Fruit fly (Drosophila melanogaster) whole organism, larva: Measurements from ENCODE around the gene Pcyt2.
A peak's percentile ranks its signal among the peaks of the same experiment; 100 is the strongest.

Source experiments
- noc ChIP-seq: fragments of 200-800 bp; sonication (Bioruptor generic); optimal IDR thresholded peaks from 3 replicates; lab custom pipeline; 2019; ENCODE audit warnings: missing biosample characterization, mild to moderate bottlenecking, missing genetic modification characterization, moderate library complexity

Gene Pcyt2

dm6 chr3L:1546349-1547116 lies 6.8 kb upstream of the Pcyt2 start:
- peak; percentile 54 for TF ChIP-seq noc (tag; lab: Kevin White, UChicago)

DNA sequence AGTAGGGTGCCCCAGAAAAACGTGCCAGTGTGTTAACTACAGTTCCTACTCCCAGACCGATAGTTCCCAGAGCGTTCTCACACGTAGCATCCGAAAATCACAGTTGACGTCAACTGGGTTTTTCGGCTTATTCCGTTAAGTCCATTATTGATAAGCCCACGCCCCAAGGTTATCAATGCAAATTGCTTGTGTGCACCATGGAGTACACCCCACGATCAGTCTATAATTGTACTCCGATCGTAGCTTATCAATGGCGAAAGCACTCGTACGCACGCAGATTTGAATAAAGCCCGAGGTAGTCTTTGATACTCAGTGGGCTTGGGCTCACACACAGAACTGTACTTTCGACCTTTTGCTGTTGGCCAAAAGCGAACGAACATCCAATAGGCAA lies 6.2 kb upstream of the Pcyt2 start:
- no peak for TF ChIP-seq noc (tag; lab: Kevin White, UChicago)

DNA sequence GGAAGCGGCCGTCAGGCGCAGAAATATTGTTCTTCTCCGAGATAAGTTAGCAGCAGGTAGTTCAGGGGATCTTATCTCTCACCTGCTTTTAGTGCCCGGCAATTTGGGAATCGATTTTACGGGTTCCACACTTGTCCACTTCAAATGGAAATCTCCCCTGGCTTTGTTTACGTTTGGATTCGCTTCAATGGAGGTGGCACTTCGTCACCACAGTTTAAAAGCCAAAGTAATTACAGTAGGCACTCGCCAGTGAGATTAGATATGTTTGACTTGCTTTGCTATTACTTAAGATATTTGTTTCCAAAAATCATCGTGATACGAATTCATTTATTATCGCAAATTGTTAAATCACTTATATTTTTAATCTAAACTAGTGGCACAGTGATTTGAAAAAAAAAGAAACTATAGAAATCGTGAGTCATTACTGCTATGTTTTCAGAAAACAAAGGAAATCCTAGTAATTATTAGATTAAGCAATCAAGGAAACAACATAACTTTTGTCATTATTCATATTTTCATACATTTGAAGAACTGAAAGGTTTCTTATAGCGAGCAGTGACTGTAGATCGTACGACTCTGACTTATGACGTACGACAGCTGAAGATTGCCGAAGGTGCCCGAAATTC lies 4.8 kb upstream of the Pcyt2 start:
- peak; percentile 95 for TF ChIP-seq noc (tag; lab: Kevin White, UChicago)

dm6 chr3L:1549148-1549547 lies 4.1 kb upstream of the Pcyt2 start:
- TF ChIP-seq noc (tag; lab: Kevin White, UChicago), result no peak

DNA sequence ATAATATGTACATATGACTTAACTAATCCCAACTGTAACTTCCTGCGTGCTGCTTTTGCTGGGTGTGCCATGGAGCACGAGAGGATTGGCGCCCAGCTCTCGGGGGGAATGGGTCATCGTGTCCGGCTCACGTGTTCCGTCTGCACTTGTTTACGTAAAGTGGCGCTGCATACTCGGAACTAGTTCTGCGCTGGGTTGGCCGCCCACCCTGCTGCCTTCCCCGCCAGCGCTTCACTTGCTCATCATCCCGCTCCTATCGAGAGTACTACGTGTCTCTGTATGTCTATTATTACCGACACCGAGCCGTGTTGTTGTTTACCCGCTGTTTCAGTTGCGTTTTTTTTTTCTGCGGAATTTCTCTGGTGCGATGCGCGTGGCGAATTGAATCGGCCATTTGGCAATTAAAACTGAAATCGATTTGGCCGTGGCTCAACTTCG lies 3.6 kb upstream of the Pcyt2 start:
- TF ChIP-seq noc (tag; lab: Kevin White, UChicago), result no peak

DNA sequence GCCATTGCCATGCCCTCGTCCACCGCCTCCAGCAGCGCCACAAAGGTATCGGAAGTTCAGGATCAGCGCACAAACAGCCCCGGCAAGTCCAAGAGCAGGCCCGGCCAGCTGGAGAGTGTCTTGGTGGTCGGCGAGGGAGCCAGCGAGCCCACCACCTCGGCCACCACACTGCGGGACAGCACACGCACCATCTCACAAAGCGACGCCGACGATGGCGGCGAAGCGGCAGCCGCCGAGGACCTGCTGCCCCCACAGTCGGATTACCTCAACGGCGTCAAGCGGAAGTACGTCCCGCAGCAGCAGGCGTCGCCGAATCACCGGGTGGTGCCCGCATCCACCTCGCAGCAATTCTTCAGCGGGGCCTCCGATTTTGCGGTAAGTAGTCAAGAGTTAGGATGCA lies 2.4 kb upstream of the Pcyt2 start:
- no peak for TF ChIP-seq noc (tag; lab: Kevin White, UChicago)

dm6 chr3L:1558178-1558788 lies 5.0 kb downstream of the Pcyt2 start, which contains the start of the genes Pex10 and CG12099:
TSS of gene Pex10 (plus strand) at chr3L:1558228.
TSS of gene CG12099 (minus strand) at chr3L:1558484.
- TF ChIP-seq noc (tag; lab: Kevin White, UChicago), result peak; percentile 90

DNA sequence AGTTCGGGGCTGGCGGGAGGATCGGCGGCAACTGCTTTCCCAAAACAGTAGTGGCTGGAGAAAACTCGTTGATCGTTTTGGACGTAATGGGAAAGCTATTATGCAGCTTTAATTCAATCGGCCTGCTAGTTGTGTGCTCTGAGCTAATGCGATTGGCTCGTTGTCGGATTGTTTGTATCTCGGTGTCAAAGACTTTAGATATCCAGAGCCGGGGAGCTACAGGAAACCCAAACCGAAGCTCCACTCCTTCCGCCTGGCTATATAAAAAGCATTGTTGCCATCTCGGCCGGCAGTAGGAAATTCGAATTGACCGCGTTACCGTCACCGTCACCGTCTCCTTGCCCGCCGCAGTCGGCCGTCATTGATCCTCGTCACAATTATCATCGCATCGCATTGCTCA lies 11.8 kb downstream of the Pcyt2 start, which contains the start of gene CG12003:
CG12003 (plus strand) TSS at position 301 of the 400 bp plus-strand sequence.
- TF ChIP-seq noc (tag; lab: Kevin White, UChicago), result no peak

- no peak for TF ChIP-seq noc (tag; lab: Kevin White, UChicago)
These were observed 15.2 kb downstream of the Pcyt2 start, which contains the start of gene CG7879 for dm6 chr3L:1568225-1569161. TSS of gene CG7879 (minus strand) at chr3L:1568608.

DNA sequence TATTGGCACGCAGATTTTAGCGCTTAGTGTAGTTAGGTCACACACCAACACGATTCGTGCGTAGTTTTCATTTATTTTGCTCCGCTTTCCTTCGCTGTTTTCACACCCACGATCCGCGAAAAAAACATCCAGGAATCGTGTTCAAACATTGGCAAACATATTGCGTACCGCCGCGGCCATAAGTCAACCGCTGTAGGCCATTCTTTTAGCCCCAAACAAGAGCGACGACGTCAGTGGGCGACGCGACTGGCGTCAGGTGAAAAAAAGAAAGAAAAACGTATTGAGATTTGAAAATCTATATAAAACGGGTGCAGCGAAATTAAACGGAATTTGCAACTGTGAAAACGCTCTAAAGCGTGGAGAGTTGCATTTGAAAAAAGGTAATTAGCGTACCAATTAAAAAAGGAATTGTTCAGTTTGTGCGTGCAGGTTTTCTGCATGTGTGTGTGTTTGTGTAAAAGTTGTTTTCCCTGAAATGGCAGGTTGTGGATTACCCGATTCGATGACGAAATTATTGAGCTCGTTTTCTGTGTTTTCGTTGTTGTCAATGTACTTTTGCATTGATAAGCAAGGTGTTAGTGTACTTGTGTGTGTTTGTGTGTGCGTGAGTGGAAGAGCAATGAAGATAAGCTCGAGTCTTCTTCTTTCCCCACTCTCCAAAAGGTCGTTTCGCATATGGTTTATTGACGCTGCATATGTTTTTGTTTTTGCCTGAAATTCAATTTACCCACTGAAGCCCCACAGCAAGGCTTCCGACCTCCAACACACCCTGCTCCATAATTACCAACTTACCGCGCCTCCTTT lies 16.1 kb downstream of the Pcyt2 start, which contains the start of gene Tmep:
Tmep (plus strand) TSS at position 20 of the 804 bp plus-strand sequence.
- peak; percentile 8 for TF ChIP-seq noc (tag; lab: Kevin White, UChicago)

DNA sequence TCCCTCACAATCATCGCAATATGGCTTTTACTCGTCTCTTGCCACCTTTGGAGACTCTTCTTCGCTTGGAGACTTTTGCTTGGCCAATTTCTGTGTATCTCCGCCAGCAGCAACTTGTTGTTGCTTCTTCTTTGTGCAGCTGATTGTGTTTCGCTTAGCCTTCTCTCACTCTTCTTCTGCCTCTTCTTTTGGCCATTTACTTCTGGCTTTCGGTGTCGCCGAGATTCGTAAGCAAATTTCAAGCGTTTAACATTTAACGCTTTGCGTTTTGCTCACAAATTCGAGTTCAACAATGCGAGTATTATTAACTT lies 16.6 kb downstream of the Pcyt2 start:
- no peak for TF ChIP-seq noc (tag; lab: Kevin White, UChicago)

dm6 chr3L:1571077-1571476 lies 17.8 kb downstream of the Pcyt2 start:
- no peak for TF ChIP-seq noc (tag; lab: Kevin White, UChicago)

- TF ChIP-seq noc (tag; lab: Kevin White, UChicago), result no peak
These were observed 19.9 kb downstream of the Pcyt2 start for dm6 chr3L:1573191-1573590.

dm6 chr3L:1575731-1576376 lies 22.6 kb downstream of the Pcyt2 start:
- TF ChIP-seq noc (tag; lab: Kevin White, UChicago), result no peak
